Fruit fly (Drosophila melanogaster) whole organism, embryonic: Measurements from ENCODE around the gene mTTF.

ENCODE experiments used
- Antp ChIP-seq: fragments of 200-800 bp; sonication (Bioruptor generic); optimal IDR thresholded peaks from 3 replicates; lab custom pipeline; 2016; ENCODE audit warnings: missing biosample characterization, missing genetic modification characterization
- Bgb ChIP-seq: fragments of 200-800 bp; sonication (Bioruptor generic); IDR thresholded peaks from 2 replicates; pipeline ENCODE4 v1.3.6; 2022; ENCODE audit warnings: missing biosample characterization, missing genetic modification characterization; ENCODE audit not compliant: partially characterized antibody
- CG1024 ChIP-seq: fragments of 200-800 bp; sonication (Bioruptor generic); IDR thresholded peaks from 2 replicates; pipeline ENCODE4 v1.3.6; 2022; ENCODE audit warnings: missing biosample characterization, missing genetic modification characterization
- CG10959 ChIP-seq: fragments of 200-800 bp; sonication (Bioruptor generic); IDR thresholded peaks from 2 replicates; pipeline ENCODE4 v1.3.6; 2022; ENCODE audit warnings: missing biosample characterization, missing genetic modification characterization
- CG10979 ChIP-seq: fragments of 200-800 bp; sonication (Bioruptor generic); optimal IDR thresholded peaks from 2 replicates; lab custom pipeline; 2018; ENCODE audit warnings: missing biosample characterization, mild to moderate bottlenecking, missing genetic modification characterization, moderate library complexity
- CG12219 ChIP-seq: fragments of 200-800 bp; sonication (Bioruptor generic); optimal IDR thresholded peaks from 3 replicates; lab custom pipeline; 2018; ENCODE audit warnings: missing biosample characterization, mild to moderate bottlenecking, missing genetic modification characterization
- CG12659 ChIP-seq: fragments of 200-800 bp; sonication (Bioruptor generic); optimal IDR thresholded peaks from 3 replicates; lab custom pipeline; 2017; ENCODE audit warnings: mild to moderate bottlenecking, missing biosample characterization, missing genetic modification reagents, missing genetic modification characterization
- CG14965 ChIP-seq: fragments of 200-800 bp; sonication (Bioruptor generic); optimal IDR thresholded peaks from 2 replicates; lab custom pipeline; 2016; ENCODE audit warnings: missing biosample characterization, missing genetic modification characterization, borderline replicate concordance
- CG17361 ChIP-seq: fragments of 200-800 bp; sonication (Bioruptor generic); IDR thresholded peaks from 3 replicates; pipeline ENCODE4 v1.3.6; 2022; ENCODE audit warnings: missing biosample characterization, missing genetic modification characterization
- CG17612 ChIP-seq: fragments of 200-800 bp; sonication (Bioruptor generic); IDR thresholded peaks from 2 replicates; pipeline ENCODE4 v1.3.6; 2022; ENCODE audit warnings: missing biosample characterization, missing genetic modification characterization
- CG17802 ChIP-seq: fragments of 200-800 bp; sonication (Bioruptor generic); optimal IDR thresholded peaks from 2 replicates; lab custom pipeline; 2018; ENCODE audit warnings: missing biosample characterization, mild to moderate bottlenecking, missing genetic modification characterization, moderate library complexity
- CG18262 ChIP-seq: fragments of 200-800 bp; optimal IDR thresholded peaks from 3 replicates; lab custom pipeline; 2019; ENCODE audit warnings: missing biosample characterization, mild to moderate bottlenecking, missing genetic modification characterization, moderate library complexity
- CG18599 ChIP-seq: fragments of 200-800 bp; sonication (Bioruptor generic); optimal IDR thresholded peaks from 3 replicates; lab custom pipeline; 2017; ENCODE audit warnings: missing biosample characterization, missing genetic modification characterization, mild to moderate bottlenecking, moderate library complexity, missing genetic modification reagents
- CG2678 ChIP-seq: fragments of 200-800 bp; sonication (Bioruptor generic); optimal IDR thresholded peaks from 3 replicates; lab custom pipeline; 2019; ENCODE audit warnings: missing biosample characterization, mild to moderate bottlenecking, missing genetic modification characterization, moderate library complexity
- CG32772 ChIP-seq: fragments of 200-800 bp; sonication (Bioruptor generic); IDR thresholded peaks from 2 replicates; pipeline ENCODE4 v1.3.6; 2022; ENCODE audit warnings: missing biosample characterization, missing genetic modification characterization
- CG7372 ChIP-seq: fragments of 200-800 bp; sonication (Bioruptor generic); IDR thresholded peaks from 2 replicates; pipeline ENCODE4 v1.3.6; 2022; ENCODE audit warnings: missing biosample characterization, missing genetic modification characterization
- CG7928 ChIP-seq: fragments of 200-800 bp; sonication (Bioruptor generic); optimal IDR thresholded peaks from 2 replicates; lab custom pipeline; 2017; ENCODE audit warnings: missing biosample characterization, mild to moderate bottlenecking, missing genetic modification characterization
- CG8290 ChIP-seq, 3 experiments: fragments of 200-800 bp; sonication (Bioruptor generic); optimal IDR thresholded peaks; 2 replicates each; lab custom pipeline; 2016 to 2019; ENCODE audit warnings: missing biosample characterization in 3 of 3, missing genetic modification characterization in 3 of 3, mild to moderate bottlenecking in 2 of 3, moderate library complexity in 1 of 3
- D19A ChIP-seq: fragments of 200-800 bp; optimal IDR thresholded peaks from 3 replicates; lab custom pipeline; 2019; ENCODE audit warnings: missing biosample characterization, mild to moderate bottlenecking, missing genetic modification characterization, moderate library complexity
- E2f1 ChIP-seq: fragments of 200-800 bp; sonication (Bioruptor generic); IDR thresholded peaks from 2 replicates; pipeline ENCODE4 v1.3.6; 2022; ENCODE audit warnings: missing biosample characterization, missing genetic modification characterization
- HHEX ChIP-seq: fragments of 200-800 bp; sonication (Bioruptor generic); optimal IDR thresholded peaks from 3 replicates; lab custom pipeline; 2017; ENCODE audit warnings: missing biosample characterization, mild to moderate bottlenecking, missing genetic modification characterization, missing genetic modification reagents
- HLH4C ChIP-seq: fragments of 200-800 bp; sonication (Bioruptor generic); IDR thresholded peaks from 3 replicates; pipeline ENCODE4 v1.3.6; 2022; ENCODE audit warnings: missing biosample characterization, missing genetic modification characterization; ENCODE audit not compliant: partially characterized antibody
- Hr3 ChIP-seq: fragments of 200-800 bp; sonication (Bioruptor generic); optimal IDR thresholded peaks from 3 replicates; lab custom pipeline; 2016; ENCODE audit warnings: missing biosample characterization, missing genetic modification characterization
- Hr51 ChIP-seq, 2 experiments: fragments of 200-800 bp; sonication (Bioruptor generic); optimal IDR thresholded peaks; 2 replicates in 1 of 2; 3 replicates in 1 of 2; lab custom pipeline; 2016 to 2018; ENCODE audit warnings: missing biosample characterization in 2 of 2, missing genetic modification characterization in 2 of 2, mild to moderate bottlenecking in 1 of 2, moderate library complexity in 1 of 2
- Hsf ChIP-seq: fragments of 200-800 bp; sonication (Bioruptor generic); optimal IDR thresholded peaks from 3 replicates; lab custom pipeline; 2016; ENCODE audit warnings: missing biosample characterization, missing genetic modification characterization
- Jarid2 ChIP-seq: fragments of 200-800 bp; sonication (Bioruptor generic); optimal IDR thresholded peaks from 3 replicates; lab custom pipeline; 2017; ENCODE audit warnings: mild to moderate bottlenecking, missing biosample characterization, missing genetic modification reagents, missing genetic modification characterization
- Lpt ChIP-seq: fragments of >200 bp; optimal IDR thresholded peaks from 2 replicates; lab custom pipeline; 2018; ENCODE audit warnings: missing biosample characterization, missing genetic modification characterization
- Mes4 ChIP-seq: fragments of 200-800 bp; sonication (Bioruptor generic); optimal IDR thresholded peaks from 2 replicates; lab custom pipeline; 2016; ENCODE audit warnings: missing biosample characterization, missing genetic modification characterization
- Myb ChIP-seq: fragments of 200-800 bp; sonication (Bioruptor generic); optimal IDR thresholded peaks from 2 replicates; lab custom pipeline; 2016; ENCODE audit warnings: missing biosample characterization, missing genetic modification characterization
- Nf-YC ChIP-seq: fragments of 200-800 bp; optimal IDR thresholded peaks from 3 replicates; lab custom pipeline; 2019; ENCODE audit warnings: missing biosample characterization, mild to moderate bottlenecking, missing genetic modification characterization, moderate library complexity
- TFAM ChIP-seq: fragments of 200-800 bp; sonication (Bioruptor generic); optimal IDR thresholded peaks from 2 replicates; lab custom pipeline; 2017; ENCODE audit warnings: missing biosample characterization, missing genetic modification characterization, inconsistent platforms
- Trl ChIP-seq, 3 experiments: fragments of >200 bp in 2 of 3; fragments of 200-800 bp in 1 of 3; sonication (Bioruptor generic) in 1 of 3; optimal IDR thresholded peaks; 2 replicates in 1 of 3; 3 replicates in 2 of 3; lab custom pipeline; 2016 to 2017; ENCODE audit warnings: missing biosample characterization in 1 of 3, missing genetic modification characterization in 1 of 3
- ap ChIP-seq: fragments of 200-800 bp; sonication (Bioruptor generic); IDR thresholded peaks from 2 replicates; pipeline ENCODE4 v1.3.6; 2022; ENCODE audit warnings: missing biosample characterization, missing genetic modification characterization
- cas ChIP-seq: fragments of 200-800 bp; sonication (Bioruptor generic); IDR thresholded peaks from 2 replicates; pipeline ENCODE4 v1.3.6; 2022; ENCODE audit warnings: missing biosample characterization, missing genetic modification characterization
- caup ChIP-seq: fragments of 200-800 bp; sonication (Bioruptor generic); optimal IDR thresholded peaks from 3 replicates; lab custom pipeline; 2017; ENCODE audit warnings: missing biosample characterization, mild to moderate bottlenecking, missing genetic modification characterization, moderate library complexity; ENCODE audit not compliant: severe bottlenecking
- da ChIP-seq: fragments of 200-800 bp; sonication (Bioruptor generic); optimal IDR thresholded peaks from 2 replicates; lab custom pipeline; 2016; ENCODE audit warnings: missing biosample characterization, missing genetic modification characterization
- ems ChIP-seq: fragments of 200-800 bp; sonication (Bioruptor generic); optimal IDR thresholded peaks from 3 replicates; lab custom pipeline; 2016; ENCODE audit warnings: missing biosample characterization, missing genetic modification characterization
- esg ChIP-seq: fragments of 200-800 bp; sonication (Bioruptor generic); conservative IDR thresholded peaks from 2 replicates; pipeline ENCODE4 v1.3.6; 2022; ENCODE audit warnings: missing biosample characterization, missing genetic modification characterization
- fd96Cb ChIP-seq: fragments of 200-800 bp; sonication (Bioruptor generic); optimal IDR thresholded peaks from 2 replicates; lab custom pipeline; 2018; ENCODE audit warnings: missing biosample characterization, mild to moderate bottlenecking, missing genetic modification characterization, moderate library complexity
- kah ChIP-seq: fragments of 200-800 bp; sonication (Bioruptor generic); optimal IDR thresholded peaks from 2 replicates; lab custom pipeline; 2018; ENCODE audit warnings: missing biosample characterization, mild to moderate bottlenecking, missing genetic modification characterization
- nerfin-1 ChIP-seq: fragments of 200-800 bp; sonication (Bioruptor generic); optimal IDR thresholded peaks from 3 replicates; lab custom pipeline; 2019; ENCODE audit warnings: missing biosample characterization, mild to moderate bottlenecking, missing genetic modification characterization, moderate library complexity
- nerfin-2 ChIP-seq: fragments of 200-800 bp; sonication (Bioruptor generic); IDR thresholded peaks from 2 replicates; pipeline ENCODE4 v1.3.6; 2022; ENCODE audit warnings: missing biosample characterization, missing genetic modification characterization; ENCODE audit not compliant: partially characterized antibody
- pita ChIP-seq: fragments of 200-800 bp; sonication (Bioruptor generic); optimal IDR thresholded peaks from 2 replicates; lab custom pipeline; 2017; ENCODE audit warnings: missing biosample characterization, mild to moderate bottlenecking, missing genetic modification characterization
- pum ChIP-seq: fragments of 200-800 bp; sonication (Bioruptor generic); optimal IDR thresholded peaks from 2 replicates; lab custom pipeline; 2016; ENCODE audit warnings: missing biosample characterization, missing genetic modification characterization
- sc ChIP-seq, 3 experiments: fragments of >200 bp in 2 of 3; fragments of 200-800 bp in 1 of 3; sonication (Bioruptor generic) in 1 of 3; optimal IDR thresholded peaks; 2 replicates in 2 of 3; 3 replicates in 1 of 3; lab custom pipeline; 2017; ENCODE audit warnings: mild to moderate bottlenecking in 1 of 3, missing biosample characterization in 1 of 3, missing genetic modification characterization in 1 of 3, missing genetic modification reagents in 1 of 3
- sqz ChIP-seq: fragments of 200-800 bp; sonication (Bioruptor generic); optimal IDR thresholded peaks from 3 replicates; lab custom pipeline; 2018; ENCODE audit warnings: missing biosample characterization, mild to moderate bottlenecking, missing genetic modification characterization
- zfh1 ChIP-seq: fragments of 200-800 bp; sonication (Bioruptor generic); IDR thresholded peaks from 3 replicates; pipeline ENCODE4 v1.3.6; 2022; ENCODE audit warnings: missing biosample characterization, missing genetic modification characterization

The mTTF gene

dm6 chr2L:14369933-14370776 lies 21.6 kb upstream of the mTTF start (continued):
- no peak for TF ChIP-seq Bgb (GFP tag; lab: Robert Waterston, UW)
- no peak for TF ChIP-seq TFAM (GFP tag; lab: Kevin White, UChicago)
- TF ChIP-seq sc (optimal IDR thresholded peaks at IDR 0.05; lab: Kevin White, UChicago), result no peak
- TF ChIP-seq sc (GFP tag; optimal IDR thresholded peaks at IDR 0.05; lab: Kevin White, UChicago), result no peak
- TF ChIP-seq nerfin-2, result no peak
- TF ChIP-seq Hr3, result no peak
- no peak for TF ChIP-seq Lpt (GFP tag; lab: Kevin White, UChicago)
- TF ChIP-seq pita (GFP tag; lab: Kevin White, UChicago), result no peak
- no peak for TF ChIP-seq Mes4
- TF ChIP-seq Hr51 (GFP tag; optimal IDR thresholded peaks at IDR 0.05; lab: Kevin White, UChicago), result peak in 1 of 2 experiments; percentile 54
- no peak for TF ChIP-seq CG17612 (GFP tag; lab: Robert Waterston, UW)
- no peak for TF ChIP-seq CG8290 (GFP tag; optimal IDR thresholded peaks at IDR 0.05; lab: Kevin White, UChicago)
- TF ChIP-seq CG8290 (tag; optimal IDR thresholded peaks at IDR 0.05; lab: Kevin White, UChicago), result peak in 1 of 2 experiments; percentile 35
- TF ChIP-seq Antp (GFP tag; lab: Kevin White, UChicago), result peak; percentile 10
- no peak for TF ChIP-seq Myb (GFP tag; lab: Kevin White, UChicago)
- TF ChIP-seq CG14965 (GFP tag; lab: Kevin White, UChicago), result no peak
- TF ChIP-seq fd96Cb, result peak; percentile 41
- TF ChIP-seq E2f1 (GFP tag; lab: Robert Waterston, UW), result no peak
- no peak for TF ChIP-seq cas
- peak; percentile 30 for TF ChIP-seq CG18262 (tag; lab: Kevin White, UChicago)
- no peak for TF ChIP-seq caup (GFP tag; lab: Kevin White, UChicago)
- TF ChIP-seq CG1024 (GFP tag; lab: Robert Waterston, UW), result no peak
- peak; percentile 7 for TF ChIP-seq CG2678 (tag; lab: Kevin White, UChicago)
- TF ChIP-seq Jarid2, result peak; percentile 25
- TF ChIP-seq zfh1 (GFP tag; lab: Robert Waterston, UW), result peak; percentile 63
- TF ChIP-seq CG17361 (GFP tag; lab: Robert Waterston, UW), result peak; percentile 57; the same call in 1 of the 3 replicates
- TF ChIP-seq CG17802 (tag; lab: Kevin White, UChicago), result no peak
- peak; percentile 53 for TF ChIP-seq CG10979
- no peak for TF ChIP-seq CG7372 (GFP tag; lab: Robert Waterston, UW)
- TF ChIP-seq CG12219, result peak; percentile 11
- no peak for TF ChIP-seq HLH4C (GFP tag; lab: Robert Waterston, UW)
- no peak for TF ChIP-seq nerfin-1 (tag; lab: Kevin White, UChicago)
- no peak for TF ChIP-seq CG18599 (GFP tag; lab: Kevin White, UChicago)
- no peak for TF ChIP-seq kah (GFP tag; lab: Kevin White, UChicago)
- no peak for TF ChIP-seq CG12659 (GFP tag; lab: Kevin White, UChicago)
- TF ChIP-seq esg (GFP tag; lab: Robert Waterston, UW), result no peak; the same call in 1 of the 2 replicates
- no peak for TF ChIP-seq Nf-YC (tag; lab: Kevin White, UChicago)
- TF ChIP-seq CG7928, result no peak
- TF ChIP-seq CG32772 (GFP tag; lab: Robert Waterston, UW), result no peak
- TF ChIP-seq CG10959, result no peak
- no peak for TF ChIP-seq Trl (optimal IDR thresholded peaks at IDR 0.05; lab: Kevin White, UChicago)
- peak; percentile 23 for TF ChIP-seq Trl (GFP tag; optimal IDR thresholded peaks at IDR 0.05; lab: Kevin White, UChicago)
- no peak for TF ChIP-seq ap (GFP tag; lab: Robert Waterston, UW)
- no peak for TF ChIP-seq sqz (GFP tag; lab: Kevin White, UChicago)
- TF ChIP-seq da, result no peak
- TF ChIP-seq pum (GFP tag; lab: Kevin White, UChicago), result no peak
- TF ChIP-seq Hsf (GFP tag; lab: Kevin White, UChicago), result peak; percentile 32
- TF ChIP-seq D19A, result no peak
- TF ChIP-seq ems (GFP tag; lab: Kevin White, UChicago), result no peak
- TF ChIP-seq HHEX (GFP tag; lab: Kevin White, UChicago), result no peak
